Worm (Caenorhabditis elegans) whole organism, L3 larva: ENCODE data around the gene C25E10.7.

Source experiments
- R02D3.7 ChIP-seq: fragments of 150-350 bp; optimal IDR thresholded peaks from 2 replicates; lab custom pipeline; 2014; ENCODE audit warnings: missing biosample characterization, missing genetic modification characterization
- ZK546.5 ChIP-seq: sonication (generic microtip); optimal IDR thresholded peaks from 2 replicates; lab custom pipeline; 2017; ENCODE audit warnings: missing biosample characterization, missing genetic modification characterization
- aly-2 ChIP-seq: fragments of 150-350 bp; optimal IDR thresholded peaks from 2 replicates; lab custom pipeline; 2014; ENCODE audit warnings: missing biosample characterization, missing genetic modification characterization
- ama-1 ChIP-seq: fragments of 150-350 bp; optimal IDR thresholded peaks from 2 replicates; lab custom pipeline; 2018
- ceh-16 ChIP-seq: sonication (generic microtip); optimal IDR thresholded peaks from 2 replicates; lab custom pipeline; 2017; ENCODE audit warnings: missing biosample characterization, missing genetic modification characterization
- ceh-28 ChIP-seq: fragments of 150-350 bp; optimal IDR thresholded peaks from 2 replicates; lab custom pipeline; 2014; ENCODE audit warnings: missing biosample characterization, missing genetic modification reagents, missing genetic modification characterization
- ceh-82 ChIP-seq: fragments of 150-350 bp; optimal IDR thresholded peaks from 2 replicates; lab custom pipeline; 2014; ENCODE audit warnings: missing biosample characterization, missing genetic modification characterization
- ceh-9 ChIP-seq: sonication (generic microtip); optimal IDR thresholded peaks from 2 replicates; lab custom pipeline; 2018; ENCODE audit warnings: missing biosample characterization, missing genetic modification characterization
- daf-12 ChIP-seq: fragments of 150-350 bp; optimal IDR thresholded peaks from 2 replicates; lab custom pipeline; 2014; ENCODE audit warnings: missing biosample characterization, missing genetic modification reagents, missing genetic modification characterization
- egl-27 ChIP-seq: sonication (generic microtip); optimal IDR thresholded peaks from 4 replicates; lab custom pipeline; 2017; ENCODE audit warnings: missing biosample characterization, missing genetic modification reagents, missing genetic modification characterization
- egl-5 ChIP-seq: fragments of 150-350 bp; optimal IDR thresholded peaks from 2 replicates; lab custom pipeline; 2017; ENCODE audit warnings: missing biosample characterization, missing genetic modification reagents, missing genetic modification characterization, inconsistent platforms
- elt-1 ChIP-seq: fragments of 150-350 bp; optimal IDR thresholded peaks from 2 replicates; lab custom pipeline; 2014; ENCODE audit warnings: missing biosample characterization, missing genetic modification characterization
- elt-2 ChIP-seq: sonication (generic microtip); optimal IDR thresholded peaks from 2 replicates; lab custom pipeline; 2016; ENCODE audit warnings: missing genetic modification reagents, mild to moderate bottlenecking, missing genetic modification characterization, missing compliant biosample characterization
- elt-3 ChIP-seq, 3 experiments: fragments of 150-350 bp in 1 of 3; sonication (generic microtip) in 2 of 3; optimal IDR thresholded peaks; 2 replicates in 2 of 3; 4 replicates in 1 of 3; lab custom pipeline; 2014 to 2017; ENCODE audit warnings: missing biosample characterization in 3 of 3, missing genetic modification characterization in 3 of 3
- eor-1 ChIP-seq, 2 experiments: fragments of 150-350 bp; optimal IDR thresholded peaks; 2 replicates each; lab custom pipeline; 2014 to 2018; ENCODE audit warnings: missing biosample characterization in 2 of 2, missing genetic modification characterization in 2 of 2
- fkh-10 ChIP-seq: sonication (generic microtip); optimal IDR thresholded peaks from 2 replicates; lab custom pipeline; 2017; ENCODE audit warnings: missing biosample characterization, missing genetic modification reagents, missing genetic modification characterization
- fkh-2 ChIP-seq: fragments of 150-350 bp; optimal IDR thresholded peaks from 2 replicates; lab custom pipeline; 2014; ENCODE audit warnings: missing biosample characterization, missing genetic modification reagents, missing genetic modification characterization
- fos-1 ChIP-seq: fragments of 150-350 bp; optimal IDR thresholded peaks from 2 replicates; lab custom pipeline; 2014; ENCODE audit warnings: missing biosample characterization, missing genetic modification characterization
- hmg-11 ChIP-seq: sonication (generic microtip); optimal IDR thresholded peaks from 2 replicates; lab custom pipeline; 2016; ENCODE audit warnings: missing genetic modification characterization, missing compliant biosample characterization
- jun-1 ChIP-seq: fragments of 150-350 bp; optimal IDR thresholded peaks from 2 replicates; lab custom pipeline; 2014; ENCODE audit warnings: missing biosample characterization, missing genetic modification reagents, missing genetic modification characterization
- lin-15B ChIP-seq: fragments of 150-350 bp; optimal IDR thresholded peaks from 2 replicates; lab custom pipeline; 2014; ENCODE audit warnings: missing biosample characterization, missing genetic modification characterization
- lin-39 ChIP-seq: fragments of 150-350 bp; optimal IDR thresholded peaks from 2 replicates; lab custom pipeline; 2018; ENCODE audit warnings: missing biosample characterization, missing genetic modification reagents, missing genetic modification characterization
- lsy-12 ChIP-seq: sonication (generic microtip); optimal IDR thresholded peaks from 2 replicates; lab custom pipeline; 2016; ENCODE audit warnings: mild to moderate bottlenecking, missing genetic modification characterization, missing compliant biosample characterization
- mdl-1 ChIP-seq: fragments of 150-350 bp; optimal IDR thresholded peaks from 2 replicates; lab custom pipeline; 2014; ENCODE audit warnings: missing biosample characterization, missing genetic modification characterization
- mml-1 ChIP-seq: fragments of 150-350 bp; sonication (generic microtip); optimal IDR thresholded peaks from 3 replicates; lab custom pipeline; 2014; ENCODE audit warnings: missing biosample characterization, missing genetic modification characterization
- nfya-1 ChIP-seq: sonication (generic microtip); optimal IDR thresholded peaks from 2 replicates; lab custom pipeline; 2017; ENCODE audit warnings: missing genetic modification characterization, mild to moderate bottlenecking, missing compliant biosample characterization, antibody characterized with exemption, moderate library complexity; ENCODE audit not compliant: insufficient read depth
- nhr-11 ChIP-seq: fragments of 150-350 bp; optimal IDR thresholded peaks from 2 replicates; lab custom pipeline; 2014; ENCODE audit warnings: missing biosample characterization, missing genetic modification characterization
- nhr-12 ChIP-seq: fragments of 150-350 bp; optimal IDR thresholded peaks from 2 replicates; lab custom pipeline; 2014; ENCODE audit warnings: missing biosample characterization, missing genetic modification characterization
- nhr-23 ChIP-seq: fragments of 150-350 bp; optimal IDR thresholded peaks from 2 replicates; lab custom pipeline; 2014; ENCODE audit warnings: missing biosample characterization, missing genetic modification reagents, missing genetic modification characterization
- nhr-237 ChIP-seq: fragments of 150-350 bp; optimal IDR thresholded peaks from 2 replicates; lab custom pipeline; 2014; ENCODE audit warnings: missing biosample characterization, missing genetic modification characterization
- nhr-25 ChIP-seq: sonication (generic microtip); optimal IDR thresholded peaks from 2 replicates; lab custom pipeline; 2017; ENCODE audit warnings: missing biosample characterization, missing genetic modification characterization
- nhr-28 ChIP-seq: fragments of 150-350 bp; optimal IDR thresholded peaks from 2 replicates; lab custom pipeline; 2014; ENCODE audit warnings: missing biosample characterization, missing genetic modification characterization
- nhr-43 ChIP-seq: sonication (generic microtip); optimal IDR thresholded peaks from 2 replicates; lab custom pipeline; 2016; ENCODE audit warnings: mild to moderate bottlenecking, missing genetic modification characterization, missing compliant biosample characterization; ENCODE audit not compliant: poor library complexity, severe bottlenecking
- nhr-67 ChIP-seq: fragments of 150-350 bp; optimal IDR thresholded peaks from 2 replicates; lab custom pipeline; 2014; ENCODE audit warnings: missing biosample characterization, missing genetic modification characterization
- nhr-76 ChIP-seq: fragments of 150-350 bp; sonication (generic microtip); optimal IDR thresholded peaks from 5 replicates; lab custom pipeline; 2014; ENCODE audit warnings: missing biosample characterization, missing genetic modification characterization
- nhr-77 ChIP-seq: fragments of 150-350 bp; optimal IDR thresholded peaks from 2 replicates; lab custom pipeline; 2014; ENCODE audit warnings: missing biosample characterization, missing genetic modification characterization
- pha-4 ChIP-seq: fragments of 150-350 bp; optimal IDR thresholded peaks from 2 replicates; lab custom pipeline; 2014; ENCODE audit warnings: missing biosample characterization, missing genetic modification reagents, missing genetic modification characterization
- pqm-1 ChIP-seq: fragments of 150-350 bp; optimal IDR thresholded peaks from 2 replicates; lab custom pipeline; 2017; ENCODE audit warnings: missing biosample characterization, missing genetic modification characterization, inconsistent platforms
- sea-2 ChIP-seq: fragments of 150-350 bp; sonication (generic microtip); optimal IDR thresholded peaks from 4 replicates; lab custom pipeline; 2014; ENCODE audit warnings: missing biosample characterization, missing genetic modification reagents, missing genetic modification characterization
- skn-1 ChIP-seq: fragments of 150-350 bp; optimal IDR thresholded peaks from 2 replicates; lab custom pipeline; 2014; ENCODE audit warnings: missing biosample characterization, missing genetic modification characterization
- snpc-4 ChIP-seq: fragments of 150-350 bp; optimal IDR thresholded peaks from 2 replicates; lab custom pipeline; 2014; ENCODE audit warnings: missing biosample characterization, missing genetic modification characterization
- tbx-2 ChIP-seq: sonication (generic microtip); optimal IDR thresholded peaks from 2 replicates; lab custom pipeline; 2016; ENCODE audit warnings: mild to moderate bottlenecking, missing genetic modification characterization, missing compliant biosample characterization
- unc-39 ChIP-seq: sonication (generic microtip); optimal IDR thresholded peaks from 4 replicates; lab custom pipeline; 2017; ENCODE audit warnings: missing biosample characterization, missing genetic modification characterization
- unc-62 ChIP-seq: fragments of 150-350 bp; sonication (generic microtip); optimal IDR thresholded peaks from 4 replicates; lab custom pipeline; 2014; ENCODE audit warnings: missing biosample characterization, missing genetic modification reagents, missing genetic modification characterization
- zag-1 ChIP-seq: fragments of 150-350 bp; optimal IDR thresholded peaks from 2 replicates; lab custom pipeline; 2014; ENCODE audit warnings: missing biosample characterization, missing genetic modification characterization
- ztf-11 ChIP-seq: fragments of 150-350 bp; optimal IDR thresholded peaks from 2 replicates; lab custom pipeline; 2014; ENCODE audit warnings: missing biosample characterization, missing genetic modification characterization
- ztf-4 ChIP-seq: fragments of 150-350 bp; optimal IDR thresholded peaks from 2 replicates; lab custom pipeline; 2014; ENCODE audit warnings: missing biosample characterization, missing genetic modification characterization

C25E10.7 gene

DNA sequence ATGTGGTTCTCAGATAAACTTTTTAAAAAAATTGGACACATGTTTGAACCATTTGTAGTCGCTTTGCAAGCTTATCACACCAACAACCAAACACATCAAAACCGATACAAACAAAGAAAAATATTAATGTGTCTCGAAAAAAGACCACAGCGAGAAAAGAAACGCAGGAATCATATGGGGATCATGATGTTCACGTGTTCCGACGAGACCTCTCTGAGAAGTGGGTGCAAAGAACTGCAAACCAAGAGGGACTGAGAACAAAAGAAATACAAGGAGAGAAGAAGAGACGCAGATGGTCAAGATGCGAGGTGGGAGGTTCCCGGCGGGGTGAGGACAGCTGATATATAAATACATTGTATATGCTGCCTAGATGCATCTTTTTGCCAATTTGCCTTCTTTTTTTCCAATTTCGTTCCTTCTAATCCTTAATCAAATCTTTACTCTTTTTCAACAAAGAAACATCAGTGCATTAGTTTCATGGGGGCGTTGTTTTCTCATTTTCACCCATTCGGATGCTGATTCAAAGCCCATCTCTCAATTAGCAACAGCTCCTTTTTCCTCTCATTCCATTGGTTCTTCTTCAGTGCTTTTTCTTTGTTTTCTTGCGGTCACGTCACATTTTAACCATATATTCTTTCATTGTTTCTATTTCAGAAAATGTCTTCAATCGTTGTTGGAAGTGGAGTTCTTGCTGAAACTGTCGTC, 44.8 kb upstream of the C25E10.7 start, which contains the start of gene F21C10.10:
F21C10.10 (plus strand) TSS at position 655 of the 705 bp plus-strand sequence.
- TF ChIP-seq ama-1 (lab: Kevin White, UChicago) (no peak), elt-2 (tag; lab: Kevin White, UChicago) (peak; percentile 93), daf-12 (no peak), nhr-12 (tag; lab: Kevin White, UChicago) (no peak), lin-15B (tag; lab: Kevin White, UChicago) (no peak), nhr-25 (tag; lab: Kevin White, UChicago) (peak; percentile 94), ceh-16 (tag; lab: Kevin White, UChicago) (no peak), jun-1 (tag; lab: Kevin White, UChicago) (peak; percentile 91), elt-3 (tag; optimal IDR thresholded peaks at IDR 0.05; lab: Kevin White, UChicago) (peak in 2 of 3 experiments; percentile 43 to 81), unc-39 (tag; lab: Kevin White, UChicago) (no peak), fos-1 (tag; lab: Kevin White, UChicago) (peak; percentile 15), skn-1 (tag; lab: Kevin White, UChicago) (peak; percentile 6), eor-1 (tag; optimal IDR thresholded peaks at IDR 0.05; lab: Kevin White, UChicago) (no peak), lsy-12 (tag; lab: Kevin White, UChicago) (peak; percentile 41), mml-1 (tag; lab: Kevin White, UChicago) (peak; percentile 82), ceh-28 (tag; lab: Kevin White, UChicago) (peak; percentile 80), nhr-43 (peak; percentile 98), ztf-4 (tag; lab: Kevin White, UChicago) (peak; percentile 65), hmg-11 (tag; lab: Kevin White, UChicago) (peak; percentile 62), egl-27 (tag; lab: Kevin White, UChicago) (peak; percentile 54), fkh-2 (tag; lab: Kevin White, UChicago) (no peak), aly-2 (tag; lab: Kevin White, UChicago) (no peak), elt-1 (tag; lab: Kevin White, UChicago) (no peak), fkh-10 (GFP tag; lab: Kevin White, UChicago) (no peak), sea-2 (GFP tag; lab: Kevin White, UChicago) (no peak), tbx-2 (tag; lab: Kevin White, UChicago) (peak; percentile 57), nhr-23 (tag; lab: Kevin White, UChicago) (peak; percentile 95), nhr-237 (no peak), nhr-28 (no peak), pha-4 (tag; lab: Kevin White, UChicago) (peak; percentile 96), nhr-67 (no peak), nhr-77 (tag; lab: Kevin White, UChicago) (peak; percentile 23), R02D3.7 (tag; lab: Kevin White, UChicago) (peak; percentile 19), ceh-82 (tag; lab: Kevin White, UChicago) (no peak), zag-1 (tag; lab: Kevin White, UChicago) (no peak), ZK546.5 (tag; lab: Kevin White, UChicago) (no peak), egl-5 (tag; lab: Kevin White, UChicago) (peak; percentile 84), nhr-76 (tag; lab: Kevin White, UChicago) (peak; percentile 92), nhr-11 (peak; percentile 33), nfya-1 (tag; lab: Kevin White, UChicago) (peak; percentile 85), ztf-11 (no peak), ceh-9 (tag; lab: Kevin White, UChicago) (no peak), pqm-1 (peak; percentile 89), snpc-4 (tag; lab: Kevin White, UChicago) (peak; percentile 55), mdl-1 (peak; percentile 89), lin-39 (peak; percentile 84), unc-62 (GFP tag; lab: Kevin White, UChicago) (peak; percentile 47)
